Fruit fly (Drosophila melanogaster): ENCODE results near the gene CapaR.

Gene CapaR

DNA sequence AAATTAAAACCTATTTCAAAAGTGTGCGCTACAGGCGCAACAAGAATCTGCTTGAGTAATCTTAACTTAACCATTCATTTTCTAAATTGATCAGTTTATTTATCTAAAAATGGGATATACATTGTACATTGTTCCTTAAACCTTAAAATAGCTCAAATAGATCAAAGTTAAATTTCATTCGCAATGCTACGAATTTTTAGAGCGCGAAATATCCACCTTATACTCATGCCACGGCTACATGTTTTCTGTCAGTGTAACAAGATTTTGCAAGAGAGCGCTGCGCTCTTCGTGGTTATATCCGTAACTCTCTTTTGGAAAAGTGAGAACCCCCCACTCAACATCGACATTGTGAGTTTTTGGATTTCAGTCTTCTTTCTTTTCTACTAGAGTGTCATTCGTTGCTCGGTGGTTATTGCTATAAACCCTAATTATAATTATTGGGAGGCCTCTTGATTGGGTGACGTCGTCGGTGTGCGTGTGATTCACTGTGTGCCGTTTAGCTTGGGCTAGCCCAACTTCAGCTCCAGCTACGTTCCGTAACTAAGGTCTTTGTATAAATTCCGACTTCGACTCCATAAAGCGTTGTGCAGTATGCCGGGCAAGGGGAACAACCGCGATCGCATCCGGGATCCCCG is 52.4 kb downstream of the CapaR start (continued):
- TF ChIP-seq bowl (GFP tag; IDR thresholded peaks at IDR 0.05) (no peak), Asciz (GFP tag; optimal IDR thresholded peaks at IDR 0.05) (peak; percentile 19), cato (GFP tag; optimal IDR thresholded peaks at IDR 0.05; ENCODE audit: borderline replicate concordance) (no peak), so (GFP tag; IDR thresholded peaks at IDR 0.05) (peak; percentile 39; the same call in 1 of the 3 replicates), Oaz (GFP tag; IDR thresholded peaks at IDR 0.05) (no peak), CG6689 (GFP tag; IDR thresholded peaks at IDR 0.05) (0 out of 2 replicates have a peak, but pooled peaks have one; percentile 9), CG32772 (GFP tag; IDR thresholded peaks at IDR 0.05) (no peak), shn (GFP tag; optimal IDR thresholded peaks at IDR 0.05) (peak; percentile 40), yki (optimal IDR thresholded peaks at IDR 0.05) (no peak), dm (GFP tag; optimal IDR thresholded peaks at IDR 0.05) (no peak), CG11456 (GFP tag; IDR thresholded peaks at IDR 0.05) (0 out of 3 replicates have a peak, but pooled peaks have one; percentile 7), pros (GFP tag; optimal IDR thresholded peaks at IDR 0.05) (no peak), Rx (GFP tag; IDR thresholded peaks at IDR 0.05) (0 out of 2 replicates have a peak, but pooled peaks have one; percentile 27), CG18764 (GFP tag; optimal IDR thresholded peaks at IDR 0.05) (no peak), CG34376 (GFP tag; optimal IDR thresholded peaks at IDR 0.05) (peak; percentile 16), dmrt11E (tag; optimal IDR thresholded peaks at IDR 0.05) (peak; percentile 38), Doc2 (GFP tag; IDR thresholded peaks at IDR 0.05) (no peak), Eip74EF (GFP tag; optimal IDR thresholded peaks at IDR 0.05) (no peak), Chrac-16 (GFP tag; optimal IDR thresholded peaks at IDR 0.05) (peak; percentile 14), Spps (tag; optimal IDR thresholded peaks at IDR 0.05) (no peak), gsb-n (tag; optimal IDR thresholded peaks at IDR 0.05) (no peak), ash1 (GFP tag; optimal IDR thresholded peaks at IDR 0.05) (no peak), sd (tag; optimal IDR thresholded peaks at IDR 0.05) (no peak), Trl (optimal IDR thresholded peaks at IDR 0.05) (peak; percentile 63 to 74), Trl (GFP tag; optimal IDR thresholded peaks at IDR 0.05) (peak; percentile 14), gem (tag; optimal IDR thresholded peaks at IDR 0.05) (peak; percentile 70), CG13894 (tag; optimal IDR thresholded peaks at IDR 0.05) (no peak), pzg (GFP tag; optimal IDR thresholded peaks at IDR 0.05) (no peak), zfh1 (GFP tag; IDR thresholded peaks at IDR 0.05) (0 out of 3 replicates have a peak, but pooled peaks have one; percentile 34), Dbx (GFP tag; IDR thresholded peaks at IDR 0.05) (0 out of 3 replicates have a peak, but pooled peaks have one; percentile 24), sima (GFP tag; optimal IDR thresholded peaks at IDR 0.05) (no peak), Bdp1 (GFP tag; optimal IDR thresholded peaks at IDR 0.05) (no peak), CG11398 (GFP tag; optimal IDR thresholded peaks at IDR 0.05) (no peak), Atf3 (GFP tag; optimal IDR thresholded peaks at IDR 0.05) (peak; percentile 49), chinmo (GFP tag; IDR thresholded peaks at IDR 0.05; ENCODE audit: partially characterized antibody) (no peak), CG30403 (GFP tag; optimal IDR thresholded peaks at IDR 0.05) (peak; percentile 55), NfI (GFP tag; optimal IDR thresholded peaks at IDR 0.05) (peak; percentile 31), CG11696 (GFP tag; IDR thresholded peaks at IDR 0.05) (no peak), Dfd (GFP tag; optimal IDR thresholded peaks at IDR 0.05) (no peak)

Measured in whole organism, embryonic.